Fruit fly (Drosophila melanogaster): ENCODE data around the gene CG7497.

The CG7497 gene

DNA sequence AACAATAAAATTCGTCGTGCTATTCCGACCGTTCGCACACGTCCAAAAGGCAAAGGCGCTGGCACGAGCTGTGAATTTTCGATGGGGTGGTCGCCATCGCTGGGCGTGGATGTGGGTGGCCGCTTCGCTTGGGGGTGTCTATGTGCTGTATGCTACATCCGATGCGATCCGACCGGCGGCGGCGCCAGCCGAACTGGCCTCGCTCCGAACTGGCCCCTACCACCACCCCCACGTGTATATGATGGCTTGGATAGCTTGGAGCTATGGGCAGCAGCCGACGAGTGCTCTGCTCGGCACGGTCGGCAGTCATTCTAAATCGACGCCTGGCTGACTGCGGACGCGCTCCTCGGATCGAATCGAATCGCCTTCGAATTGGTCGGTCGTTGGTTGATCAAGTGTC is at the start of gene CG7497:
Gene CG7497 (plus strand): TSS at position 308 of the 400 bp plus-strand sequence.
- no peak for TF ChIP-seq CG17801 (GFP tag; optimal IDR thresholded peaks at IDR 0.05; ENCODE audit: partially characterized antibody)

DNA sequence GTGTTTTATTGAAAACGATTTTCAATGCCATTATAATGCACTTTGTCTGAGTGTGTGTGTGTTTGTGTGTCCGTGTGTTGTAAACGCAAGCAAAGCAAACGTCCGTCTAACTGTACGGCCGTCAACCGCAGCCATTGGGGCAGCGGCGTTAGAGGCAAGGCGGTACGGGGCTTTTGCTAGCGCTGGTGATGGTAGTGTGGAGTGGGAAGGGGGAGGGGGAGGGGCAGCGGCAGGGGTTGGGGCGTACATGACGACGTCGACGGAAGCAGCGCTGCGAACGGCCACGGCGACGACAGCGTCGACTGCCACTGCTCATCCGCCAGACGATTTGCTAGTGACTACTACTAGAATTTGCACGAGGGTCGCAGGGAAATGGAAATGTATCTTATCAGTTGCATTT is 48.5 kb upstream of the CG7497 start:
- no peak for TF ChIP-seq CG17801 (GFP tag; optimal IDR thresholded peaks at IDR 0.05; ENCODE audit: partially characterized antibody)

DNA sequence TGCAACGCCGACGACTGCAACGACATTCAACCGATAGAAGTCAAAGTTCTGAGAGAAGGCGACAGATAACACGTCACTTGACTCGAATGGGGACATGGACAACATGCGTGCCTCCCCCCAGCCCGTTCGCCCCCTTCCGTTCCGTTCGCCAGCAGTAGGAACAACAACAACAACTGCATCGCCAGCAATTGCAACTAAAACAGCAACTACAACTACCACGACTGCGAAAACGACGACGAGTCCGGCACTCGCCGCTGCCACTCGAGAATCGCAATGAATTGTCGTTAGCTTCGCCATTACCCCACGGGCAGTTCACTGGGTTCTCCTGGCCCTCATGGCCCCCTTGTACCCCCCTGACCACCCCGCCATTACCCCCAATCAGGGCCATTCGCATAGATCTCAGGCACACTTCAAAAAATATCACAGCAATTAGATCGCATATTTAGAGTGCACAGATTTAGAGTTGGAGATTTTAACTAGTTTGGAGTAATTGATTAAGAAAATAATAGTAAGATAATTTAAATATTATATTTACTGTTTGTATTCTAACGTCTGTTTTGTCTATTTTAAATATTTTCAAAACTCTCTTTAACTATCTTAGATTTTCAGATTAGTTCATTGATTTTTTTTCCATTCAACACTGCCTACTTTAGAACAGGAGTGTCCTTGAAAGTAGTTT is 46.7 kb upstream of the CG7497 start:
- no peak for TF ChIP-seq CG17801 (GFP tag; optimal IDR thresholded peaks at IDR 0.05; ENCODE audit: partially characterized antibody)

DNA sequence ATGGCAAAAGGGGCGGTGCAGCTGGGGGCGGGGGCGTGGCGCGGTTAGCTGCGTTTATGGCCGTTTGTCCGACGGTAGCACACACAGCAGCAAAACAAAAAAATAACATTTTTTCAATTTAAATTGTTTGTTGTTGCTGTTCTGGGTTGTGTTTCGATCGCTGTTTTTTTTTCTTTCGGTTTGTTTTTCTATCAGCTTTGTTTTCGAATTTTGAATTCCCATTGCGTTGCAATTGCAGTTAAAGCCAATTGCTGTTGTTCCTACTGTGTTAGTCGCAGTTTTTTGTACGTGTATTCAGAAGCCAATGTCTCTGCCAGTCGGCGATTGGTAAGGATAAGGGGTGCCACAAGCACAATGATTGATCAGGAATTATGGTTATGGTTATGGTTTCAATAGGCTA is 46.0 kb upstream of the CG7497 start:
- TF ChIP-seq CG17801 (GFP tag; optimal IDR thresholded peaks at IDR 0.05; ENCODE audit: partially characterized antibody) = no peak

DNA sequence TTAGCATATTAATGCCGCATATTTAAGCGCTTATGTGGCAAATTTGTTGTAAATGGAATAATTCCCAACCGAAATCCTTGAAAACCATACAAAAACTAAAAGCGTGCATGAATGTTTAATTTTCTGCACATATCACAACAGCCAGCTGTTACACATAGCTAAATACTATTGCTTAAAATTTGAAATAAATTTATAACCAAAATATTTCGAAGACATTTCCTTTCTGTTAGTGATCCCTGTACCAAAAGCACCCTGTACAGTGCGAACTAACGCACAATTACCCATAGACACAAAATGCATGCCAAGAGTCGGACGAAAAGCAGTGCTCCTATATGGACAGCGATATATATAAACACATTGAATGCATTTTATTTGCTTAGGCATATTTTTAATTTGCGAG is 45.4 kb upstream of the CG7497 start:
- no peak for TF ChIP-seq CG17801 (GFP tag; optimal IDR thresholded peaks at IDR 0.05; ENCODE audit: partially characterized antibody)

DNA sequence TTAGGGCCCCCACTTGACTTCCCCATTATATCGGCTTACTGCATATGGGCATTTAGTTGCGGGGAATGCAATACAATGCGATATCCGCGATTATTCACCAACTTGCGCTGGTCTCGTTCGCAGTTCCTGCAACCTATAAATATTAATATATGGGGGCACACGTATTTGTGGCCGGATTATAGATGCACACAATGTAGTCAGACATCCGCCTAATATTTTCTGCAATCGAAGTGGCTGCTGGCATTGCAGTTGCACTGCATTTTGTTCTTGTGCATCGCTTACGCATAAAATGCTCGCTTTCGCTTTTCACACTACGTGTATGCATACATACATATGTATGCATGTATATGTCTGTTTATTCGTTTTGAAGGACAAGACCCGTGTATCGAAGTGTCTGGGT is 44.6 kb upstream of the CG7497 start:
- TF ChIP-seq CG17801 (GFP tag; optimal IDR thresholded peaks at IDR 0.05; ENCODE audit: partially characterized antibody) = no peak

DNA sequence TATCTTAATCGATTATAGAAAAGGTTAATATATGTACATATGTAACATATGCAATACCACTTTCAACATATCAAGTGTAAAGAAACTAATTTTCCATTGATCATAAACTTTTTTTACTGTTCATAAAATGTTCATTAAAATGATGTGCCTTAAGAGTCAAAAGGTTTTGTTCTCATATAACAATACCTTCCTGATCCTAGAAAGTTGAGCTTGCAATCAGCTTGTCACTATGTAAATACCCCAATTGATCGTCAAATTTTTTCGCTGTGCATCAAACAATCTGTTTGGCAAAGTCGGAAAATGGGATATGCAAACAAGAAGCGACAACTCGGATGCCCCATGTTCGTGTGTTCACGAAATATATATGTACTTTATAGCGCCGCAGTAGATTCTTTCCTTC is 43.2 kb upstream of the CG7497 start:
- no peak for TF ChIP-seq CG17801 (GFP tag; optimal IDR thresholded peaks at IDR 0.05; ENCODE audit: partially characterized antibody)

DNA sequence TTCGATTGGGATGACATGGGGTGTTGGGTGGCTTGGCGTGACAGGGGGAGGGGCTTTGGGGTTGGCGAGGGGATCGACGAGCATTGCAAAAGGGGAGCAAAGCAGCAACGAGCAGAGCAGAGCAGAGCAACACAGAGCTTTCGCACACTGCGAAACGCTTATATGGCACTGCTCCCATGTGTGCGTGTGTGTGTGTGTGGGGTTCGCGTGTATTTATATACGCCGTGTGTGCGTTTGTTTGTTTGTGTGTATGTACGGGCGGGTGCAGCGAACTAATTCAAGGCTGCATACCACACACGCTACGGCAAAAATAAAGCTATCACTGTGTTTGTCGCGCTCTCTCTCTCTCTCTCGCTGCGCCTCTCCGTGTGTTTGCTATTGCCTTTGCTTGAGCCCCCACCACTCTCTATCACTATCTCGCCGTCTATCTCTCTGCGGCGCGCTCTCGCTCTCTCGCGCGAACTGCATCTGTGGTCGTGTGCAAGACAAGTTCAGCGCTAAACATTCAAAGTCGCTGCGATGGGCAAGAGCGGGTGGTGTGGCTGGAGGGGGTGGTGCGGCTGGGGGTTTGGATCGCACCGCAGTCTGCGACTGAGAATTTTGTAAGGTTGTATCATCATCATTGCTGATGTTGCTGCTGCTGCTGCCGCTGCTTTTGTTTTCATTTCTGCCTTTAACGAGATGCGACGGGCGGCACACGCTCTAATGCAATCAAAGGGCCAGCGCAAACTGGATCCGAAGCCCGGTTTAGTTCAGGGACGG is 42.6 kb upstream of the CG7497 start:
- no peak for TF ChIP-seq CG17801 (GFP tag; optimal IDR thresholded peaks at IDR 0.05; ENCODE audit: partially characterized antibody)

DNA sequence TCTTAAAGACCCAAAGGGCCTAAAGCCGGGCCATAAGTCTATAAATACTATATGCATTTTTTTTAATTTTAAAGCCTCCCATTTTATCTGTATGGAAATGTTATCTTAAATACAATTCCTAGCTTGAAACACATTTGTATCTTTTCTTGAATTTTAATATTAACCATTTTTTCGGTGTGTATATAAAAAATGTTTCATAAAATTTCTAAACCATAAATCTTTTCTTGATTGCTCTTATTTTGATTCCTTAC is 42.1 kb upstream of the CG7497 start:
- no peak for TF ChIP-seq CG17801 (GFP tag; optimal IDR thresholded peaks at IDR 0.05; ENCODE audit: partially characterized antibody)

DNA sequence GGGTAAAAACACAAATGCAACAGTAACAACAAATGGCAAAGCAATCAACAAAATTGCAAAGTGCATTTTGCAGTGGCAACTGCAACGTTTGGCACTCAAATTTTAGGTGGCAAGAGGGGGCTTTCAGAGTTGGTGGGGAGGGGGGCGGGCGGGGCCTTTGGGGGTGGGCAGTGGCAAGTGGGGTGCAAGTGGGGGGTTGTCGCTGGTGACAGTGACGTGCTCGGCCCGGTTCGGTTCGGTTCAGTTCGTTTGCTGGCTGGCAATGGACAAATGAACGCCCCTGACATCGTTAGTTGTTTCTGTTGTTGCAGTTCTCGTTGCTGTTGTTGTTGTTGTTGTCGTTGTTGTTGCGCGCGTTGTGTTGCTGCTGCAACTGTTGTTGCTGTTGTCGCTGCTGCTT is 40.1 kb upstream of the CG7497 start:
- TF ChIP-seq CG17801 (GFP tag; optimal IDR thresholded peaks at IDR 0.05; ENCODE audit: partially characterized antibody) = no peak

DNA sequence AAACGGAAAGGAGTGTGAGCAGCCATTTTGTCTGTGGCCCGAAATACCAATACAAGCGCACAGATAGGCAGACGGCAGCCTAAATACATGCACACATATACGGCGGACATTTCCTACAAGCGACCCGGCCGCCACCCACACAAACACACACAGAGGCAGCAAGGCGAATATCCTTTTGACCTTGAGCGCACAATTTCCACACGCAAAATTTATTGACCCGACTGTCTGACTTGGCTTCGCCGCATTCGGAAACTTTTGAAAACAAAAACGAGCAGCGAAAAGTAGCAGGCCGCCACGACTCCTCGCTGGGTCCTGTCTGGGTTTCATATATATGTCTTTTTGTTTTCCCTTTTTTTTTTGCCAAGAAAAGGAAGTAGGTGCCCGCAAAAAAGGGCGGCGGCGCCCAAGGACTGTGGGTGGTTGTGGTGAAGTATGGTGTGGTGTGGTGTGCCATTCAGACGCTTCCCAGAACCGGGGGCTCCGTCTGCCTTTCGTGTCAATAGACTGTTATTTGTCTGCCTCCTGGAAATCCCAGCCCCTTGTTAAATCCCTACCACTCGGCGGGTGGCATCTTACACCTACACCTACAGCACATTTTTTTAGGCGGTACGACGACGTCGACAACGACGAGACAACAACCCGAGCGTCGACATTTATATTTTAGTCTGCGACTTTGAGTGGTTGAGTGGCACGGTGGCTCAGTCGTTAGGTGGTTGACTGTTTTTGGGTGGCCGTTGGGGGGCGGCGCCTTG is 37.3 kb upstream of the CG7497 start:
- TF ChIP-seq CG17801 (GFP tag; optimal IDR thresholded peaks at IDR 0.05; ENCODE audit: partially characterized antibody) = no peak

DNA sequence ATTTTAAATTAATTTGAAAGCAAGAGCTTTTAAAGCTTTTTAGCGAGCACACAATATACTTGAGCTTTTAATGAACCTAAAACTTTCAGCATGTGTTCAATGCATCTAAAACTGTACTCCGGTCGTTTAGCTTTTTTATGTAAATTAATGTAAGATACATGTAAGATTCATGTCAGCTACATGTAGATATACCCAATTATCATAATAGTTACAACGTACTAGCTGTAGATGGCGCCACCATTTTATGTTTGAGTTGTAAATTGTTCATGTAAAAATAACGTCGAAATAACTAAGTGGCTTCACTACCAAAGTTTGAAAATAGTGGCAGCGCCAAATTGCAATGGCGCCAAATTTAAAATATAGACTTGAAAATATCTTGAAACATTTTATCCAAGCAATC is 36.4 kb upstream of the CG7497 start:
- peak; percentile 87 for TF ChIP-seq CG17801 (GFP tag; optimal IDR thresholded peaks at IDR 0.05; ENCODE audit: partially characterized antibody)

DNA sequence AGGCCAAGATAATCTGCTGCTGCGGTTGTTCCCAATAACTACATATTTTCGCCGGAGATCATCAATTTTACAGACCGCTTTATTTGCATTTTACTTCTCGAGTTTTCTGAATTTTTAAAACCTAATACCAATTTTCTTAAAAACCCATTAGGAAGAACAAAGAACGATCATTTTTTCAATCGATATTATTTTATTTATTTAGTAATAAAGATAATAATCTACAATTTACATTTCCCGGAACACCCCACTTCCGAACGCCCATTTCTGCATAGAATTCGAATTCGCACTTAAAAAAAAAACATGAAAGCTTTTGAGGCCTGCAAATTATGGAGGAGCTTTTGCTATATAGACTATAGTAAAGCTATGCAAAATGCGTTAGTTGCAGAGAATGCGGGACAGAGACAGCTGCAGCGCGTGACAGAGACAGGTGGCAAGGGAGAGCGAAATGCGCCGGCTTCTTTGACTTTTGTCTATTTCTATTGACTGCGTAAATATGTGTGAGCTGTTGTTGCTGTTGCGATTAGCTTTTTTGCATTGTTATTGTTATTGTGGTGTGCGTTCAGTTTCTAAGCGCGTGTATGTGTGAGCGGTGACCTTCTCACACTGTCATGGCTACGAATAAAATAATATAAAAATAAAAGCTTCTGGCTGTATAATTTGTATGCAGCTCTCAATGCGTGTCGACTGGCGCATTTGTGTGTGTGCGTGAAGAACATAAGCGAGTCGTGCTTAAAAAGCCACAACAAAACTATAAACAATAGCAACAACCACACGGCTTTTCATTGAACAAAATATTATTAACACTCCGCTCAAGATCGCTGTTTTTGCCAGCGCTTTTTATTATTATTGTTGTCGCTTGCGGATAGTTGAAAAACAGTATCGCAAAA is 29.5 kb upstream of the CG7497 start:
- TF ChIP-seq CG17801 (GFP tag; optimal IDR thresholded peaks at IDR 0.05; ENCODE audit: partially characterized antibody) = no peak

DNA sequence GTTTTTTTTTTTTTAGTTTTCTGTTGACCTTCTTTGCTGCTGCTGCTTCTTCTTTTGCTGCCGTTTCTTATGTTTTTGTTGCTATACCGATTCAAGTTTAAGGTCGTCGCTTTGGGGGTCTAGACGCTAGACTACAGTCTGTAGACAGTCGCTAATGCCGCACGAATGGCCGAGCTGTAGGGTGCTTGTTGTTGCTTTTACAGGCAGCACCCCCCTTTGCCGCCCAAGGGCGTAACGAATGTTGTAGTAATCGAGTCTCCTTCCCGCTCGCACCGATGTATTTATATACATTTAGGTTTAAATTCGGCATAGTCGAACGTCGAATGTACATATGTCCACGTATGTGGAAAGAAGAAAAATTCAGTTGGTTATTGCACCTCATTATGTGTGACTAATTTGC is 28.4 kb upstream of the CG7497 start:
- TF ChIP-seq CG17801 (GFP tag; optimal IDR thresholded peaks at IDR 0.05; ENCODE audit: partially characterized antibody) = no peak

DNA sequence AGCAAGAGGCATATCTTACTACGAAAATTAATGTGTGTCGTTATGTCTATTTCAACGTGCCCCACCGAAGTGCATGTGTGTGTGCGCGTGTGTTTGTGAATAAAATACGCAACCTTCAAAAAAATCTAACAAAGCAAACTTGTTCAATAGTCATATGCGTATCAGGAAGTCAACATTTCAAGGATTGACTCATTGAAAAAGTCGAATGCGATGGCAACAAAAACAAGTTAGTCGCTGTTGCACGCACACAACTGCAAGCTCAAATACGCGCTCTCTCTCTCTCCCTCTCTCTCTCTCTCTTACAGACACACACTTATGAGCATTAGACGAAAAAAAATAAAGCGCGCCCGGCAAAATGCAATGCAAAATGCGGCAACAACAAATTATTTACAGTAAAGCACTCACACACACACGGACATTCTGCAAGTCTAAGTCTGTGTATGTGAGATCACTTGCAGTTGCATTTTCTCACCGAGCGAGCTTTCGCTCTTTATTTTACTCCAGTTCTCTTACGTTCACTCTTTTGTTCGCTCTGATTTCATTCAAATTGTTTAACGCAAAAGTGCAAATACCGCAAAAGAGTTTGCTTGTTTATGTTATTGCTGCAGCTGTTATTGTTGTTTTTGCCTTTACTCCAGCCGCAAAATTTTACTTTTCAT is 26.5 kb upstream of the CG7497 start:
- no peak for TF ChIP-seq CG17801 (GFP tag; optimal IDR thresholded peaks at IDR 0.05; ENCODE audit: partially characterized antibody)

Measured in ovary, adult (tissue).